Worm (Caenorhabditis elegans): Measurements from ENCODE around the gene F28C6.5.

- TF ChIP-seq lsy-2 (tag; optimal IDR thresholded peaks at IDR 0.05) (no peak), nhr-25 (tag; optimal IDR thresholded peaks at IDR 0.05; ENCODE audit: borderline replicate concordance, insufficient read depth) (no peak)
Observed at ce11 chrII:8588442-8588841, 10.9 kb upstream of the F28C6.5 start.
